Fruit fly (Drosophila melanogaster) whole organism, embryonic: Measurements from ENCODE around the gene Cpr11B.
A peak's percentile ranks its signal among the peaks of the same experiment; 100 is the strongest.

Experiments
- Adf1 ChIP-seq: fragments of 200-800 bp; sonication (Bioruptor generic); IDR thresholded peaks from 2 replicates; pipeline ENCODE4 v1.3.6; 2022; ENCODE audit warnings: missing biosample characterization, missing genetic modification characterization
- Bgb ChIP-seq: fragments of 200-800 bp; sonication (Bioruptor generic); IDR thresholded peaks from 2 replicates; pipeline ENCODE4 v1.3.6; 2022; ENCODE audit warnings: missing biosample characterization, missing genetic modification characterization; ENCODE audit not compliant: partially characterized antibody
- CG11560 ChIP-seq: fragments of 200-800 bp; sonication (Bioruptor generic); IDR thresholded peaks from 3 replicates; pipeline ENCODE4 v1.3.6; 2022; ENCODE audit warnings: missing biosample characterization, missing genetic modification characterization
- CG12071 ChIP-seq: fragments of 200-800 bp; sonication (Bioruptor generic); optimal IDR thresholded peaks from 3 replicates; lab custom pipeline; 2018; ENCODE audit warnings: missing biosample characterization, mild to moderate bottlenecking, missing genetic modification characterization
- CG13624 ChIP-seq: fragments of 200-800 bp; sonication (Bioruptor generic); optimal IDR thresholded peaks from 2 replicates; lab custom pipeline; 2016; ENCODE audit warnings: missing biosample characterization, missing genetic modification characterization
- CG15479 ChIP-seq: fragments of 200-800 bp; sonication (Bioruptor generic); optimal IDR thresholded peaks from 3 replicates; lab custom pipeline; 2019; ENCODE audit warnings: missing biosample characterization, mild to moderate bottlenecking, missing genetic modification characterization, moderate library complexity
- CG17359 ChIP-seq: fragments of 200-800 bp; sonication (Bioruptor generic); optimal IDR thresholded peaks from 3 replicates; lab custom pipeline; 2018; ENCODE audit warnings: missing biosample characterization, mild to moderate bottlenecking, missing genetic modification characterization, moderate library complexity
- CG1832 ChIP-seq: fragments of 200-800 bp; sonication (Bioruptor generic); optimal IDR thresholded peaks from 2 replicates; lab custom pipeline; 2017; ENCODE audit warnings: missing biosample characterization, mild to moderate bottlenecking, missing genetic modification characterization, inconsistent platforms
- CG18476 ChIP-seq: fragments of 200-800 bp; sonication (Bioruptor generic); optimal IDR thresholded peaks from 2 replicates; lab custom pipeline; 2016; ENCODE audit warnings: missing biosample characterization, mild to moderate bottlenecking, missing genetic modification characterization
- CG18619 ChIP-seq: fragments of 200-800 bp; sonication (Bioruptor generic); optimal IDR thresholded peaks from 3 replicates; lab custom pipeline; 2017; ENCODE audit warnings: missing biosample characterization, mild to moderate bottlenecking, missing genetic modification characterization
- CG3065 ChIP-seq: fragments of 200-800 bp; sonication (Bioruptor generic); optimal IDR thresholded peaks from 2 replicates; lab custom pipeline; 2016; ENCODE audit warnings: missing biosample characterization, missing genetic modification characterization
- CG3407 ChIP-seq: fragments of 200-800 bp; sonication (Bioruptor generic); optimal IDR thresholded peaks from 2 replicates; lab custom pipeline; 2018; ENCODE audit warnings: missing biosample characterization, mild to moderate bottlenecking, missing genetic modification characterization
- CG34422 ChIP-seq: fragments of 200-800 bp; sonication (Bioruptor generic); IDR thresholded peaks from 3 replicates; pipeline ENCODE4 v1.3.6; 2022; ENCODE audit warnings: missing biosample characterization, missing genetic modification characterization
- CG4282 ChIP-seq: fragments of 200-800 bp; sonication (Bioruptor generic); optimal IDR thresholded peaks from 2 replicates; lab custom pipeline; 2016; ENCODE audit warnings: missing biosample characterization, missing genetic modification characterization
- CG6175 ChIP-seq: fragments of 200-800 bp; sonication (Bioruptor generic); IDR thresholded peaks from 3 replicates; pipeline ENCODE4 v1.3.6; 2022; ENCODE audit warnings: missing biosample characterization, missing genetic modification characterization
- CG6854 ChIP-seq: fragments of 200-800 bp; sonication (Bioruptor generic); optimal IDR thresholded peaks from 3 replicates; lab custom pipeline; 2017; ENCODE audit warnings: missing biosample characterization, mild to moderate bottlenecking, missing genetic modification characterization
- CG7271 ChIP-seq: fragments of 200-800 bp; sonication (Bioruptor generic); optimal IDR thresholded peaks from 2 replicates; lab custom pipeline; 2018; ENCODE audit warnings: missing biosample characterization, mild to moderate bottlenecking, missing genetic modification characterization, moderate library complexity
- CG7987 ChIP-seq: fragments of 200-800 bp; sonication (Bioruptor generic); optimal IDR thresholded peaks from 2 replicates; lab custom pipeline; 2018; ENCODE audit warnings: missing biosample characterization, mild to moderate bottlenecking, missing genetic modification characterization, moderate library complexity
- CG8290 ChIP-seq, 3 experiments: fragments of 200-800 bp; sonication (Bioruptor generic); optimal IDR thresholded peaks; 2 replicates each; lab custom pipeline; 2016 to 2019; ENCODE audit warnings: missing biosample characterization in 3 of 3, missing genetic modification characterization in 3 of 3, mild to moderate bottlenecking in 2 of 3, moderate library complexity in 1 of 3
- Drgx ChIP-seq: fragments of 200-800 bp; sonication (Bioruptor generic); IDR thresholded peaks from 2 replicates; pipeline ENCODE4 v1.3.6; 2022; ENCODE audit warnings: missing biosample characterization, missing genetic modification characterization
- HmgZ ChIP-seq: fragments of 200-800 bp; sonication (Bioruptor generic); optimal IDR thresholded peaks from 2 replicates; lab custom pipeline; 2018; ENCODE audit warnings: missing biosample characterization, mild to moderate bottlenecking, missing genetic modification characterization
- Hmr ChIP-seq: fragments of 200-800 bp; sonication (Bioruptor generic); optimal IDR thresholded peaks from 3 replicates; lab custom pipeline; 2017; ENCODE audit warnings: mild to moderate bottlenecking, missing biosample characterization, missing genetic modification reagents, missing genetic modification characterization
- Hr51 ChIP-seq, 2 experiments: fragments of 200-800 bp; sonication (Bioruptor generic); optimal IDR thresholded peaks; 2 replicates in 1 of 2; 3 replicates in 1 of 2; lab custom pipeline; 2016 to 2018; ENCODE audit warnings: missing biosample characterization in 2 of 2, missing genetic modification characterization in 2 of 2, mild to moderate bottlenecking in 1 of 2, moderate library complexity in 1 of 2
- MTF-1 ChIP-seq: fragments of 200-800 bp; sonication (Bioruptor generic); optimal IDR thresholded peaks from 2 replicates; lab custom pipeline; 2018; ENCODE audit warnings: missing biosample characterization, mild to moderate bottlenecking, missing genetic modification characterization, borderline replicate concordance
- Optix ChIP-seq: fragments of 200-800 bp; sonication (Bioruptor generic); IDR thresholded peaks from 3 replicates; pipeline ENCODE4 v1.3.6; 2022; ENCODE audit warnings: missing biosample characterization, missing genetic modification characterization
- PHDP ChIP-seq: fragments of 200-800 bp; sonication (Bioruptor generic); optimal IDR thresholded peaks from 3 replicates; lab custom pipeline; 2018; ENCODE audit warnings: missing biosample characterization, mild to moderate bottlenecking, missing genetic modification characterization, moderate library complexity
- Six4 ChIP-seq: fragments of 200-800 bp; sonication (Bioruptor generic); optimal IDR thresholded peaks from 2 replicates; lab custom pipeline; 2016; ENCODE audit warnings: missing biosample characterization, missing genetic modification characterization
- Taf1 ChIP-seq: fragments of 200-800 bp; sonication (Bioruptor generic); IDR thresholded peaks from 2 replicates; pipeline ENCODE4 v1.3.6; 2022; ENCODE audit warnings: missing biosample characterization, missing genetic modification characterization
- Xbp1 ChIP-seq: fragments of 200-800 bp; sonication (Bioruptor generic); optimal IDR thresholded peaks from 3 replicates; lab custom pipeline; 2016; ENCODE audit warnings: missing biosample characterization, mild to moderate bottlenecking, missing genetic modification characterization
- Xrp1 ChIP-seq: fragments of 200-800 bp; sonication (Bioruptor generic); IDR thresholded peaks from 2 replicates; pipeline ENCODE4 v1.3.6; 2022; ENCODE audit warnings: missing biosample characterization, missing genetic modification characterization
- bsh ChIP-seq, 2 experiments: fragments of 200-800 bp; sonication (Bioruptor generic); optimal IDR thresholded peaks; 2 replicates each; lab custom pipeline; 2017 to 2018; ENCODE audit warnings: mild to moderate bottlenecking in 2 of 2, missing biosample characterization in 2 of 2, missing genetic modification characterization in 2 of 2, moderate library complexity in 1 of 2
- crp ChIP-seq, 2 experiments: fragments of 200-800 bp; sonication (Bioruptor generic); optimal IDR thresholded peaks; 2 replicates in 1 of 2; 3 replicates in 1 of 2; lab custom pipeline; 2017; ENCODE audit warnings: missing biosample characterization in 2 of 2, missing genetic modification characterization in 2 of 2, mild to moderate bottlenecking in 1 of 2, moderate library complexity in 1 of 2
- da ChIP-seq: fragments of 200-800 bp; sonication (Bioruptor generic); optimal IDR thresholded peaks from 2 replicates; lab custom pipeline; 2016; ENCODE audit warnings: missing biosample characterization, missing genetic modification characterization
- dpn ChIP-seq, 2 experiments: fragments of 200-800 bp; sonication (Bioruptor generic); optimal IDR thresholded peaks; 3 replicates each; lab custom pipeline; 2016; ENCODE audit warnings: missing biosample characterization in 2 of 2, missing genetic modification characterization in 2 of 2
- fd3F ChIP-seq: fragments of 200-800 bp; sonication (Bioruptor generic); optimal IDR thresholded peaks from 2 replicates; lab custom pipeline; 2018; ENCODE audit warnings: missing biosample characterization, mild to moderate bottlenecking, missing genetic modification characterization, moderate library complexity
- grau ChIP-seq: fragments of 200-800 bp; optimal IDR thresholded peaks from 3 replicates; lab custom pipeline; 2019; ENCODE audit warnings: missing biosample characterization, mild to moderate bottlenecking, missing genetic modification characterization, moderate library complexity
- gt ChIP-seq: fragments of 200-800 bp; sonication (Bioruptor generic); IDR thresholded peaks from 2 replicates; pipeline ENCODE4 v1.3.6; 2022; ENCODE audit warnings: missing biosample characterization, missing genetic modification characterization
- ham ChIP-seq: fragments of 200-800 bp; sonication (Bioruptor generic); IDR thresholded peaks from 2 replicates; pipeline ENCODE4 v1.3.6; 2022; ENCODE audit warnings: missing biosample characterization, missing genetic modification characterization
- jumu ChIP-seq: fragments of 200-800 bp; sonication (Bioruptor generic); optimal IDR thresholded peaks from 3 replicates; lab custom pipeline; 2016; ENCODE audit warnings: missing biosample characterization, missing genetic modification characterization
- kni ChIP-seq: fragments of 200-800 bp; sonication (Bioruptor generic); optimal IDR thresholded peaks from 3 replicates; lab custom pipeline; 2017; ENCODE audit warnings: mild to moderate bottlenecking, missing biosample characterization, missing genetic modification reagents, missing genetic modification characterization
- pnt ChIP-seq: fragments of 200-800 bp; sonication (Bioruptor generic); optimal IDR thresholded peaks from 3 replicates; lab custom pipeline; 2016; ENCODE audit warnings: missing biosample characterization, missing genetic modification characterization
- psq ChIP-seq: fragments of 200-800 bp; sonication (Bioruptor generic); optimal IDR thresholded peaks from 2 replicates; lab custom pipeline; 2017; ENCODE audit warnings: missing biosample characterization, missing genetic modification characterization
- rib ChIP-seq: fragments of 200-800 bp; sonication (Bioruptor generic); IDR thresholded peaks from 2 replicates; pipeline ENCODE4 v1.3.6; 2022; ENCODE audit warnings: missing biosample characterization, missing genetic modification characterization
- salm ChIP-seq: fragments of 200-800 bp; sonication (Bioruptor generic); optimal IDR thresholded peaks from 2 replicates; lab custom pipeline; 2018; ENCODE audit warnings: missing biosample characterization, mild to moderate bottlenecking, missing genetic modification characterization
- scrt ChIP-seq: fragments of 200-800 bp; sonication (Bioruptor generic); optimal IDR thresholded peaks from 2 replicates; lab custom pipeline; 2018; ENCODE audit warnings: missing biosample characterization, mild to moderate bottlenecking, missing genetic modification characterization, moderate library complexity
- sens ChIP-seq: fragments of 200-800 bp; sonication (Bioruptor generic); peaks from one replicate; lab custom pipeline; 2016; ENCODE audit warnings: missing biosample characterization, missing genetic modification characterization
- trem ChIP-seq: fragments of 200-800 bp; optimal IDR thresholded peaks from 3 replicates; lab custom pipeline; 2019; ENCODE audit warnings: missing biosample characterization, mild to moderate bottlenecking, missing genetic modification characterization, moderate library complexity
- trh ChIP-seq: fragments of 200-800 bp; sonication (Bioruptor generic); optimal IDR thresholded peaks from 2 replicates; lab custom pipeline; 2016; ENCODE audit warnings: missing biosample characterization, missing genetic modification characterization
- zen2 ChIP-seq: fragments of 200-800 bp; sonication (Bioruptor generic); IDR thresholded peaks from 3 replicates; pipeline ENCODE4 v1.3.6; 2022; ENCODE audit warnings: missing biosample characterization, missing genetic modification characterization; ENCODE audit not compliant: partially characterized antibody

Gene Cpr11B

DNA sequence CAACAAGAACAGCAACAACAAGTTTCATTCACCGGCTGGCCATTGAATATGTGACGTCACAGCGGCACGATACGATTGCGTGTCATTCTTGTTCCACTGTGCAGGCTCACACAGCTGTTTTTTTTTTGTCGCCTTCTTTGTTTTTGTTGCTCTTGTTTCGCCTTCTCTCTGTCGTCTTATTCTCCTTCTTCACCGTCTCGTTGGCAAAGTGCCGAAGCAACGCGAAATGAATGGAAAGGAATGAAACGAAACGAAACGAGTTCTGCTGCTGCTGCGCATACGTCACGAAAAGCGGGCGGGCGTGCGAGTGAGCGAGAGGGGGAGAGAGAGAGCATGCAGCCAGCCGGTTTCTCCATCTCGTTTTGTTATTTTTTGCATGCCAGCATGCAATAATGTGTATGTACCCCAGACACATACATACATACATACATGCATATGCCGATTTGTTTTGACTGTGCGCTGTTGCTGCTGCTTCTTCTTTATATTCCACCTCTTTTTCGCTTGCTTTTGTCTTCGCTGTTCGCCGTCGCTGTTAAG lies 21.8 kb downstream of the Cpr11B start:
- TF ChIP-seq salm (tag; lab: Kevin White, UChicago) (no peak), CG13624 (GFP tag; lab: Kevin White, UChicago) (no peak), CG3065 (GFP tag; lab: Kevin White, UChicago) (no peak), da (GFP tag; lab: Kevin White, UChicago) (no peak), Six4 (GFP tag; lab: Kevin White, UChicago) (no peak), CG7987 (peak; percentile 77), CG18619 (no peak), zen2 (GFP tag; lab: Robert Waterston, UW) (0 out of 3 replicates have a peak, but pooled peaks have one; percentile 7), CG18476 (GFP tag; lab: Kevin White, UChicago) (no peak), CG1832 (GFP tag; lab: Kevin White, UChicago) (peak; percentile 84), psq (GFP tag; lab: Kevin White, UChicago) (peak; percentile 92), Xbp1 (GFP tag; lab: Kevin White, UChicago) (peak; percentile 16), Drgx (peak; percentile 90), CG17359 (no peak), Bgb (GFP tag; lab: Robert Waterston, UW) (no peak), CG11560 (no peak), trh (GFP tag; lab: Kevin White, UChicago) (no peak), grau (peak; percentile 5), CG15479 (GFP tag; lab: Kevin White, UChicago) (peak; percentile 97), bsh (GFP tag; optimal IDR thresholded peaks at IDR 0.05; lab: Kevin White, UChicago) (peak; percentile 6 to 96), Hr51 (GFP tag; optimal IDR thresholded peaks at IDR 0.05; lab: Kevin White, UChicago) (peak in 1 of 2 experiments; percentile 19), kni (GFP tag; lab: Kevin White, UChicago) (peak; percentile 26), HmgZ (tag; lab: Kevin White, UChicago) (peak; percentile 23), gt (GFP tag; lab: Robert Waterston, UW) (no peak), MTF-1 (GFP tag; lab: Kevin White, UChicago) (no peak), CG34422 (GFP tag; lab: Robert Waterston, UW) (peak; percentile 67; the same call in 1 of the 3 replicates), rib (GFP tag; lab: Robert Waterston, UW) (peak; percentile 94), dpn (GFP tag; optimal IDR thresholded peaks at IDR 0.05; lab: Kevin White, UChicago) (peak in 1 of 2 experiments; percentile 26), CG6175 (no peak), CG7271 (tag; lab: Kevin White, UChicago) (no peak), ham (no peak), jumu (GFP tag; lab: Kevin White, UChicago) (no peak), scrt (GFP tag; lab: Kevin White, UChicago) (peak; percentile 28), Optix (GFP tag; lab: Robert Waterston, UW) (no peak), sens (GFP tag; lab: Kevin White, UChicago) (peak; percentile 78), Adf1 (GFP tag; lab: Robert Waterston, UW) (peak; percentile 77), Hmr (GFP tag; lab: Kevin White, UChicago) (peak; percentile 7), pnt (GFP tag; lab: Kevin White, UChicago) (no peak), trem (tag; lab: Kevin White, UChicago) (no peak), Taf1 (no peak), Xrp1 (GFP tag; lab: Robert Waterston, UW) (0 out of 2 replicates have a peak, but pooled peaks have one; percentile 5), crp (GFP tag; optimal IDR thresholded peaks at IDR 0.05; lab: Kevin White, UChicago) (peak in 1 of 2 experiments; percentile 70), CG3407 (GFP tag; lab: Kevin White, UChicago) (no peak), CG6854 (GFP tag; lab: Kevin White, UChicago) (no peak), CG8290 (GFP tag; optimal IDR thresholded peaks at IDR 0.05; lab: Kevin White, UChicago) (peak; percentile 16), CG8290 (tag; optimal IDR thresholded peaks at IDR 0.05; lab: Kevin White, UChicago) (peak in 1 of 2 experiments; percentile 4), PHDP (tag; lab: Kevin White, UChicago) (peak; percentile 17), CG12071 (GFP tag; lab: Kevin White, UChicago) (no peak), fd3F (GFP tag; lab: Kevin White, UChicago) (no peak), CG4282 (GFP tag; lab: Kevin White, UChicago) (peak; percentile 77)
